Fruit fly (Drosophila melanogaster): ENCODE results near the gene CG12693.
A peak's percentile ranks its signal among the peaks of the same experiment; 100 is the strongest.

The CG12693 gene

DNA sequence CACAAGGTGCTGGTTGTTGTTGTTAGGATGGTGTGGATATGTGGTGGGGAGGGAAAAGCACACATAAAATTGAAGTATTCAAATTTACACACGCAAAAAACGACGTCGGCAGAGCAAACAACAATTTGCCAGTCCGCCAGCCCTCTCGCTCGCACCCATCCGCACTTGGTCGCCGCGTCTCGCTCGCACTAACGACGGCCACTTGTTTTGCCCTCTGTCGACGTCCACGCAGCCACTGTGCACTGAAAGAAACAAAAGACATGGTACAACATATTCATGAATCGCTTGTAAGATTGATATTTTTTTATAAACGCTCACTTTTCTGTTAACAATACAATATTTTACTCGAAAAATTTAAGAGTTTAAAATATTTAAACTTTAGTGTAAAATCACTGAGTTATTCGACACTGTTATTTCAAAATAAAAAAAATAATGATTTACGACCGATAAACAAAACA, 5.3 kb downstream of the CG12693 start (continued):
- TF ChIP-seq CG12155 (GFP tag; optimal IDR thresholded peaks at IDR 0.05): peak; percentile 49
- peak; percentile 70 for TF ChIP-seq phol (tag; optimal IDR thresholded peaks at IDR 0.05)
- TF ChIP-seq Stat92E (GFP tag; optimal IDR thresholded peaks at IDR 0.05): no peak
- no peak for TF ChIP-seq CG31365 (tag; optimal IDR thresholded peaks at IDR 0.05)
- TF ChIP-seq Opbp (GFP tag; IDR thresholded peaks at IDR 0.05; ENCODE audit: partially characterized antibody): no peak
- TF ChIP-seq D (optimal IDR thresholded peaks at IDR 0.05): no peak
- TF ChIP-seq D (GFP tag; optimal IDR thresholded peaks at IDR 0.05): no peak
- no peak for TF ChIP-seq CG14860 (GFP tag; IDR thresholded peaks at IDR 0.05; ENCODE audit: partially characterized antibody)
- TF ChIP-seq Ets65A (GFP tag): peak; percentile 93
- TF ChIP-seq hkb (optimal IDR thresholded peaks at IDR 0.05): no peak
- peak; percentile 43 for TF ChIP-seq hkb (GFP tag; IDR thresholded peaks at IDR 0.05)
- no peak for TF ChIP-seq danr (GFP tag; IDR thresholded peaks at IDR 0.05)
- no peak for TF ChIP-seq hbn (GFP tag; IDR thresholded peaks at IDR 0.05; ENCODE audit: partially characterized antibody)
- no peak for TF ChIP-seq CG31388 (GFP tag; optimal IDR thresholded peaks at IDR 0.05)
- no peak for TF ChIP-seq CG3163 (GFP tag; optimal IDR thresholded peaks at IDR 0.05)
- no peak for TF ChIP-seq wor (GFP tag; IDR thresholded peaks at IDR 0.05)
- peak; percentile 95 for TF ChIP-seq Adf1 (GFP tag; IDR thresholded peaks at IDR 0.05)
- peak; percentile 28 for TF ChIP-seq CG1792 (GFP tag; optimal IDR thresholded peaks at IDR 0.05)
- TF ChIP-seq CG4282 (GFP tag; optimal IDR thresholded peaks at IDR 0.05): no peak
- no peak for TF ChIP-seq sc (optimal IDR thresholded peaks at IDR 0.05)
- TF ChIP-seq sc (GFP tag; optimal IDR thresholded peaks at IDR 0.05): no peak
- no peak for TF ChIP-seq br (optimal IDR thresholded peaks at IDR 0.05)
- peak; percentile 69 for TF ChIP-seq CG18599 (GFP tag; optimal IDR thresholded peaks at IDR 0.05)
- TF ChIP-seq CG12659 (GFP tag; optimal IDR thresholded peaks at IDR 0.05): peak; percentile 68
- peak; percentile 56 for TF ChIP-seq CG8924 (tag; optimal IDR thresholded peaks at IDR 0.05)
- no peak for TF ChIP-seq nom (GFP tag; optimal IDR thresholded peaks at IDR 0.05)
- no peak for TF ChIP-seq pzg (GFP tag; optimal IDR thresholded peaks at IDR 0.05)
- peak; percentile 66 for TF ChIP-seq CG10147 (GFP tag; optimal IDR thresholded peaks at IDR 0.05)
- TF ChIP-seq crol (GFP tag; IDR thresholded peaks at IDR 0.05): no peak
- peak; percentile 72 for TF ChIP-seq tio (GFP tag; optimal IDR thresholded peaks at IDR 0.05)
- TF ChIP-seq CG10321 (GFP tag; IDR thresholded peaks at IDR 0.05): no peak
- no peak; the same call in 2 of the 3 replicates for TF ChIP-seq CG6175 (GFP tag; IDR thresholded peaks at IDR 0.05)
- peak; percentile 67 for TF ChIP-seq row (GFP tag; IDR thresholded peaks at IDR 0.05)
- TF ChIP-seq CkIIα-i1 (GFP tag; IDR thresholded peaks at IDR 0.05): no peak
- no peak for TF ChIP-seq CG10565 (GFP tag; optimal IDR thresholded peaks at IDR 0.05)
- no peak for TF ChIP-seq ac (GFP tag; optimal IDR thresholded peaks at IDR 0.05)
- TF ChIP-seq CG12236 (GFP tag; optimal IDR thresholded peaks at IDR 0.05): peak; percentile 3
- no peak for TF ChIP-seq CG14965 (GFP tag; optimal IDR thresholded peaks at IDR 0.05; ENCODE audit: borderline replicate concordance)
- peak; percentile 47; the same call in 1 of the 3 replicates for TF ChIP-seq CG14050 (GFP tag; IDR thresholded peaks at IDR 0.05)
- TF ChIP-seq bsh (GFP tag; optimal IDR thresholded peaks at IDR 0.05): peak in 1 of 2 experiments; percentile 54
- peak; percentile 83 for TF ChIP-seq CG2120 (GFP tag; optimal IDR thresholded peaks at IDR 0.05)
- 0 out of 4 replicates have a peak, but pooled peaks have one; percentile 16 for TF ChIP-seq chinmo (GFP tag; IDR thresholded peaks at IDR 0.05; ENCODE audit: partially characterized antibody)
- TF ChIP-seq HmgD (GFP tag; optimal IDR thresholded peaks at IDR 0.05): no peak
- peak; percentile 64 for TF ChIP-seq CG13775 (GFP tag; optimal IDR thresholded peaks at IDR 0.05)
- no peak for TF ChIP-seq CG5180 (GFP tag; optimal IDR thresholded peaks at IDR 0.05)
- TF ChIP-seq CG5953 (GFP tag; IDR thresholded peaks at IDR 0.05): no peak
- no peak for TF ChIP-seq CG13123 (GFP tag; optimal IDR thresholded peaks at IDR 0.05)
- peak; percentile 49 for TF ChIP-seq CG16863 (GFP tag; optimal IDR thresholded peaks at IDR 0.05)
- peak; percentile 35; the same call in 1 of the 2 replicates for TF ChIP-seq E2f2 (GFP tag; IDR thresholded peaks at IDR 0.05)
- no peak for TF ChIP-seq pb (GFP tag; optimal IDR thresholded peaks at IDR 0.05)
- TF ChIP-seq CG4730 (GFP tag; IDR thresholded peaks at IDR 0.05): no peak
- peak; percentile 30; the same call in 1 of the 2 replicates for TF ChIP-seq stc (GFP tag; IDR thresholded peaks at IDR 0.05)
